Fruit fly (Drosophila melanogaster) Kc167 (cell line): ENCODE measurements around the gene Tm1.

Experiments
- Myc ChIP-seq: fragments of >200 bp; optimal IDR thresholded peaks from 2 replicates; lab custom pipeline; 2017; ENCODE audit warnings: missing external identifiers
- Sin3A ChIP-seq: fragments of >200 bp; optimal IDR thresholded peaks from 2 replicates; lab custom pipeline; 2018; ENCODE audit warnings: missing external identifiers
- h ChIP-seq: fragments of >200 bp; optimal IDR thresholded peaks from 3 replicates; lab custom pipeline; 2018; ENCODE audit warnings: missing external identifiers
- insv ChIP-seq: fragments of >200 bp; optimal IDR thresholded peaks from 3 replicates; lab custom pipeline; 2018; ENCODE audit warnings: missing external identifiers
- psq ChIP-seq: fragments of >200 bp; optimal IDR thresholded peaks from 2 replicates; lab custom pipeline; 2017; ENCODE audit warnings: missing external identifiers
- ttk ChIP-seq: sonication (Bioruptor generic); optimal IDR thresholded peaks from 2 replicates; lab custom pipeline; 2017; ENCODE audit warnings: missing external identifiers

Tm1 gene

DNA sequence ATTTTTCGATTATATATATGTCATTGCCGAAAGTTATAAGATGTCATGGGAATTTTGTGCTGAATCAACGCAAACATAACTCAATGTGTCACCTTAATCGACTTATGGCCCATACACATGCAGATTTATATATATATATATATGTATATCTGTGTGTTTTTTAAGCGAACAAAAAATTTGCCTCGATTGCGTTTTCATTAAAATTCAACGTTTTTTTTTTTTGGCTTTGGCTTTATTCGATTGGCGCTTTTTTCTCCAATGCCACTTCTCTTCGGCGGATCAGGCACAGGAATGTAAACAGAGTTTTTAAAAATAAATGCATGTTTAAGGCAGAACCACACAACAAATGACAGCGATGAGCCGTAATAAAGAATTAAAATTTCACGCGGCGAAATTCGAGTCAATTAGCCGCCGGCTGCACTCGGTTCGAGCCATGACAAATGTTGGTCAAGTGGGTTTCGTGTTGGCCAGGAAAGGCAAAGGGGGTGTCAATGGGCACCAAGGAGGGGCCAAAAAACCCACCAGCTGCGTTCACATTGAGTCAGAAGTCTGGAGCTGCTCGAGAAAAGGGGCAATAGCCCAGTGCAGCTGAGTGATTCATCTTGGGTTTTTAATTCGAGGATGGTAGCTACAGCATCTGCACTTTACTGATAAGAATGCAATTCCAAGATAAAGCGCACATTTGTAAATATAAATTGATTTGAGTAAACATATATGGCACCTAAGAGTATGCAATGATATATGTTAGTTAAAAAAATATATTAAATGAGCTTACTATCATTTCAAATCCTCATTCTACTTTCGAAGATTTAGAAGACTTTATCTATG lies 5.2 kb downstream of the Tm1 start:
- no peak for TF ChIP-seq ttk (lab: Kevin White, UChicago)

dm6 chr3R:15286024-15286692 lies 8.1 kb downstream of the Tm1 start:
- no peak for TF ChIP-seq h (lab: Kevin White, UChicago)
- TF ChIP-seq Sin3A (lab: Kevin White, UChicago), result no peak
- TF ChIP-seq ttk (lab: Kevin White, UChicago), result no peak

DNA sequence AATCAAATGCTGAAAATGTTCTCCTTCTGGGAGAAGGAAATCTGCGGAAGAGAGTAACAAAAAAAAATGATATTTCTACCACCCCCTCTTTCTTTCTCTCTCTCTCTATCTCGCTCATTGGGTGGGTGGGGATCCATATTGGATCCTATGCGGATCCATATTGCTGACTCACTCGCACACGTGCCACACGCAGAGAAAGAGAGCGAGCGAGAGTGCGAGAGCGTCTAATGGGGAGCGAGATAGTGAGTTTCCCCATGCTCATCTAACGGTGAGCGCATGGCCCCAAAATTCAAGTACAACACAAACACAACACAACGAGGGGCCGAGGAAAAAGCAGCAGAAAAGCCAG lies 8.6 kb downstream of the Tm1 start:
- TF ChIP-seq ttk (lab: Kevin White, UChicago) (no peak), h (lab: Kevin White, UChicago) (no peak), psq (lab: Kevin White, UChicago) (no peak), insv (lab: Kevin White, UChicago) (no peak), Myc (lab: Kevin White, UChicago) (no peak), Sin3A (lab: Kevin White, UChicago) (no peak)

DNA sequence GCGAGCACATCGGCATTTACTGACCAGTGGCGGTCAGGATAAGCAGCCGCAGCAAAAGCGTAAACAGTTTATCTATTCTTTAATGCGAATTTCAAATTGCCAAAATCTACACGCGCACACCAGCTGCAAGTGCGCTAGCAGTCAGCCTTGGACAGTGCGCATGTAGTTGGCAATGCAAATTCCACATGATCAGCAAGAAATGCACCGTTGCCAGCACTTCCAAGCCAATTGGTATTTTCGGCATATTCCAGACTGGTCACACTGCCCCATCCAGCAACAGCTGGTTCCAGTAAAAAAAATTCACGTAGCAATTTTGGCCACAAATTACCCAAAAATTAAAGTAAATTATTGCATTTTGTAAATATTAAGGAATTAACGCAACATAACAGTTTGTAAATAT lies 9.7 kb downstream of the Tm1 start:
- TF ChIP-seq Sin3A (lab: Kevin White, UChicago) (no peak), ttk (lab: Kevin White, UChicago) (no peak), psq (lab: Kevin White, UChicago) (no peak), insv (lab: Kevin White, UChicago) (no peak), h (lab: Kevin White, UChicago) (no peak), Myc (lab: Kevin White, UChicago) (no peak)

- TF ChIP-seq h (lab: Kevin White, UChicago) (no peak), insv (lab: Kevin White, UChicago) (no peak), Sin3A (lab: Kevin White, UChicago) (no peak), ttk (lab: Kevin White, UChicago) (no peak), psq (lab: Kevin White, UChicago) (no peak), Myc (lab: Kevin White, UChicago) (no peak)
Observed at dm6 chr3R:15288802-15289201, 10.8 kb downstream of the Tm1 start.

- no peak for TF ChIP-seq Myc (lab: Kevin White, UChicago)
- TF ChIP-seq h (lab: Kevin White, UChicago), result no peak
- TF ChIP-seq ttk (lab: Kevin White, UChicago), result no peak
- no peak for TF ChIP-seq insv (lab: Kevin White, UChicago)
- no peak for TF ChIP-seq psq (lab: Kevin White, UChicago)
- no peak for TF ChIP-seq Sin3A (lab: Kevin White, UChicago)
Observed at dm6 chr3R:15289828-15290641, 12.0 kb downstream of the Tm1 start.

- TF ChIP-seq h (lab: Kevin White, UChicago) (no peak), Myc (lab: Kevin White, UChicago) (no peak), insv (lab: Kevin White, UChicago) (no peak), Sin3A (lab: Kevin White, UChicago) (no peak), ttk (lab: Kevin White, UChicago) (no peak), psq (lab: Kevin White, UChicago) (no peak)
Observed at dm6 chr3R:15290642-15291118, 12.7 kb downstream of the Tm1 start, which contains the start of gene CG45218. Gene CG45218, minus strand, starts transcription at chr3R:15290799.

DNA sequence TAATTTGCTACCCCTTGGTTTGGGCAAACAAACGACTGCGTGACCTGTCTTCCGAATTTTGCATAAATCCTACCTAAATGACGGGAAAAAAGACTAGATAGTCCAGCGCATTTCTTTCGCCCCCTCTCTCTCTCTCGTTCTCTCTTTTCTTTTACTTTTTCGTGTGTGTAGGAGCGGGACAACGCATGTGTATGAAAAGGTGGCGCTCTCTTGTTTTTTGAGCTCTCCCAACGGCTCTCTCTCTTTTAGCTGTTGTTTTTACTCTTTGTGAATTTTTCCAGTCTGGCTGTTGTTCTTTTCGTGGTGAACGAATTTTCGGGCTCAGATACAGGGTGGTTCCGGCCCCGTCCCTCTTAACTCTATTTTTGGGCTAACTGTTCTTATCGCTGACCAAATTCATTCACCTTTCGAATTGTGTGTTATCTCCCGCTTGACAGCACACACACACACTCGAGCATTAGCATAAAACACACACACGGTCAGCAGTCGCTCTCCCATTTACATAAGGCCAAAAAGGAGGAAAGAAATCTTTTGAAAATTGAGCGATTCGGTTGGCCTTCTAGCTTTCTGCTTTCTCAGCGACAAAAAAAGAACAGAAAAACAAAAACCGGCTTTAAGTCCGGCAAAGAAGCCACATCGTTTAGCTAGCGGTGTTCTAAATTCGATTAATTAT lies 13.7 kb downstream of the Tm1 start:
- TF ChIP-seq insv (lab: Kevin White, UChicago) (no peak), Sin3A (lab: Kevin White, UChicago) (no peak), psq (lab: Kevin White, UChicago) (no peak), h (lab: Kevin White, UChicago) (no peak), ttk (lab: Kevin White, UChicago) (no peak), Myc (lab: Kevin White, UChicago) (no peak)

DNA sequence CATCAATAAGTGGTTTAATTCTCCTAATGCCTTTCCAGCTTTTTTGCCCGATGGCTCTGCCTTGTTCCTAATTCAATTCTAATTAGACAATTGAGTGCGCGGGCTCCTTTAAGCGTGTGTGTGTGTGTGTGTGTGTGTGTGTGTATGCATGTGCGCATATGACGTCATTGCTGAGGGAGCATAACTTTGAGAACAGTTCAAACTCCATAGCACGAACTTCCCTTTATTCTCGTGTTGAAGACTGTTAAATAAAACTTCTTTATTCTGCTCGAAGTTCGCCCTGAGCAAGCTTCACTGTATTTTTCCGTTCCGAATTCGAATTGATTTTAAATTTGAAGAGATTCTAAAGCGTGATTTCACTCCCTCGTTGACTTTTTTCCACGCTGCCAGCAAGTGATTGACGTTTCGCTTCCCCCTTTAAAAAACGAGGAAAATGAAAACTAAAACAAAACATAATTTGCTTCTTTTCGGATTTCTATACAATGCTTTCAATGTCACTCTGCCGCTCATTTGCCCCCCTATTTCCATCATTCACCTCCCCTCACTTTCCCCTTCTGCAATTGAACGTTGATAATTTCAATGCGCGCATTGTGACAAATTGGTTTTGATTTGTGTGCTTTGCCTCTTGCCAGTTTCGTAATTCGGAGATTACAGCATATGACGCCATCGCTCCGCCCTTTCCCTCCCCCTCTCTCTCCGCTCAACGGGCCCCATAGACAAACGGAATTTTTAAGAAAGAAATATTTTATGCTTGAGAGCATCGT lies 14.4 kb downstream of the Tm1 start:
- TF ChIP-seq h (lab: Kevin White, UChicago) (no peak), psq (lab: Kevin White, UChicago) (no peak), Myc (lab: Kevin White, UChicago) (no peak), Sin3A (lab: Kevin White, UChicago) (no peak), insv (lab: Kevin White, UChicago) (no peak), ttk (lab: Kevin White, UChicago) (no peak)
